Worm (Caenorhabditis elegans): Measurements from ENCODE around the gene C25E10.5.

The C25E10.5 gene

DNA sequence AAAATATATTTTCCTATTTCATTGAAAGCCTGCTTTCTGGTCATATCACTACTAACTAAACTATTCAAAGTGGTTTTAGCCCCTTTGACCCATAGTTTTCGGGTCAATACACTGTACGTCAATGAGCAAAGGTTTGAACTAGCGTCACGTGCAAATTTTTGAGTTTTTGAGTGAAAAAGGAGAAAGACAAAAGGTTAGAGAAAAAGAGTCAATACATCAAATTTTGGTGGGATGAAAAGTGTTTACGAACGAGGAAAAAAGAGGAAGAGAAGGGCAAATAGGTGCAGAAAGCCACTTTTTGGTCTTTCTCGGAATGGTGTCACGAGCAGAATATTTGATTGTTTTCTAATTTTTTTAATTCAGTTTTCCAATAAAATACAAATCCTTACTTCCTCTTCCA lies 45.5 kb downstream of the C25E10.5 start:
- TF ChIP-seq dve-1 (tag; optimal IDR thresholded peaks at IDR 0.05; ENCODE audit: insufficient read depth) (peak; percentile 15), daf-16 (GFP tag; optimal IDR thresholded peaks at IDR 0.05) (no peak), daf-16 (tag; optimal IDR thresholded peaks at IDR 0.05) (peak; percentile 59), nhr-102 (tag; optimal IDR thresholded peaks at IDR 0.05) (no peak), dmd-6 (GFP tag; IDR thresholded peaks at IDR 0.05) (peak; percentile 31), hlh-11 (tag; optimal IDR thresholded peaks at IDR 0.05) (peak; percentile 35), hlh-30 (tag; optimal IDR thresholded peaks at IDR 0.05; ENCODE audit: insufficient read depth) (peak; percentile 38), fkh-10 (GFP tag; optimal IDR thresholded peaks at IDR 0.05) (no peak), T26A8.4 (GFP tag; IDR thresholded peaks at IDR 0.05) (no peak), nhr-28 (tag; optimal IDR thresholded peaks at IDR 0.05) (peak; percentile 25), mdl-1 (tag; optimal IDR thresholded peaks at IDR 0.05) (peak in 1 of 2 experiments; percentile 32), pha-4 (GFP tag; IDR thresholded peaks at IDR 0.05) (0 out of 2 replicates have a peak, but pooled peaks have one; percentile 35), pha-4 (tag; optimal IDR thresholded peaks at IDR 0.05) (no peak), lsy-2 (tag; optimal IDR thresholded peaks at IDR 0.05) (peak in 1 of 2 experiments; percentile 25)

DNA sequence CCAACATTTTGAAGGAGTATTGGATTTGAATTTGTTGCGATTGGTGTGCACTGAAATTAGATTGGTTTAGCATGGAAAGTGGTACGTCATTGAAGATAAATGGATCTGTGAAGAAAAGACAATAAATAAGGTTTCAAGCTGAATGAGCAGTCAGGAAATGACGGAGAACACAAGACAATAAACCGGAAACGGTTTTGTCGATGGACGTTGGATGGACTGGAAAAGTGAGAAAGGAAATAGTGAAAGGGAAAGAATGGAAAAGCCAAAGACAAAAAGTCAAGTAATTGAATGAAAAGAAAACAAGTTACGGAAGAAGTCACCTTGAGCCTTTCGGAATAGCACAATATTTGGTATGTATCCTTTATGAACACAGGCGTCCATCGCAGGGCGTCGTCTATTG lies 45.9 kb downstream of the C25E10.5 start, which contains the start of gene T27E4.7:
Gene T27E4.7, minus strand, starts transcription at position 50 of the 400 bp plus-strand sequence.
- TF ChIP-seq pha-4 (GFP tag; IDR thresholded peaks at IDR 0.05) = no peak
- TF ChIP-seq pha-4 (tag; optimal IDR thresholded peaks at IDR 0.05) = no peak
- TF ChIP-seq mes-2 (tag; optimal IDR thresholded peaks at IDR 0.05; ENCODE audit: poor library complexity, severe bottlenecking) = no peak
- TF ChIP-seq zfp-3 (GFP tag; conservative IDR thresholded peaks at IDR 0.05) = no peak
- TF ChIP-seq D1046.2 (GFP tag; IDR thresholded peaks at IDR 0.05) = no peak
- TF ChIP-seq Y48G9A.11 (GFP tag; IDR thresholded peaks at IDR 0.05) = no peak
- peak; percentile 92 for TF ChIP-seq aha-1 (tag)
- TF ChIP-seq saeg-2 (GFP tag; IDR thresholded peaks at IDR 0.05) = no peak
- no peak for TF ChIP-seq daf-16 (GFP tag; optimal IDR thresholded peaks at IDR 0.05)
- TF ChIP-seq daf-16 (tag; optimal IDR thresholded peaks at IDR 0.05) = peak; percentile 4
- no peak for TF ChIP-seq Y75B8A.6 (GFP tag; IDR thresholded peaks at IDR 0.05)

DNA sequence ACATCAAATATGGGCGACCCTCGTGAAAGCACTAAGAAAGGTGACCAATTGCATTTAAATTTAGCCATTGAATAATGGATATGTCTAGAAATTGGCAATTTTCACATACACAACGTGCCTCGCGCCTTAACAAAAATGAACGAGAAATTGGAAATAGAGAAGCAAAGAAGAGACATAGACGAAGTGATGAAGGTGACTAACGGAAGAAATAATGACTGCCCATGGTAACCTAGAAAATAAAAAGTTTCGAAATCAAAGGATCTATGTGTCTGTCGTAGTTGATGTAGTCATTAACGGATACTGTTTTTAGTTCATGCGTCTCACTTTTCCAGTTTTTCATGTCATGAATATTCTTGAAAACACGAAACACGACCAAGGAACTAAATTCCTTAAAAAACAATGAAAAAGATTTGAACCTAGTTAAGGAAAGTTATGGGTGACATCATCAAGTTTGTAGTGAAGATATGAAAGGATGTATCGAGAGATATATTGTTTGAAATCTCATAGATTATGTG lies 47.8 kb downstream of the C25E10.5 start:
- TF ChIP-seq nhr-42 (GFP tag; IDR thresholded peaks at IDR 0.05) = no peak
- TF ChIP-seq saeg-2 (GFP tag; IDR thresholded peaks at IDR 0.05) = no peak
- TF ChIP-seq egl-43 (GFP tag; IDR thresholded peaks at IDR 0.05) = no peak
- no peak for TF ChIP-seq ceh-28 (tag; optimal IDR thresholded peaks at IDR 0.05)
- TF ChIP-seq unc-62 (GFP tag; optimal IDR thresholded peaks at IDR 0.05 in 1 of 2) = peak in 1 of 2 experiments; percentile 53
- TF ChIP-seq unc-62 (tag; optimal IDR thresholded peaks at IDR 0.05) = no peak
- TF ChIP-seq hif-1 (tag; optimal IDR thresholded peaks at IDR 0.05) = no peak
- TF ChIP-seq nhr-28 (tag; optimal IDR thresholded peaks at IDR 0.05) = peak; percentile 66
- no peak for TF ChIP-seq lin-39 (tag; optimal IDR thresholded peaks at IDR 0.05)

DNA sequence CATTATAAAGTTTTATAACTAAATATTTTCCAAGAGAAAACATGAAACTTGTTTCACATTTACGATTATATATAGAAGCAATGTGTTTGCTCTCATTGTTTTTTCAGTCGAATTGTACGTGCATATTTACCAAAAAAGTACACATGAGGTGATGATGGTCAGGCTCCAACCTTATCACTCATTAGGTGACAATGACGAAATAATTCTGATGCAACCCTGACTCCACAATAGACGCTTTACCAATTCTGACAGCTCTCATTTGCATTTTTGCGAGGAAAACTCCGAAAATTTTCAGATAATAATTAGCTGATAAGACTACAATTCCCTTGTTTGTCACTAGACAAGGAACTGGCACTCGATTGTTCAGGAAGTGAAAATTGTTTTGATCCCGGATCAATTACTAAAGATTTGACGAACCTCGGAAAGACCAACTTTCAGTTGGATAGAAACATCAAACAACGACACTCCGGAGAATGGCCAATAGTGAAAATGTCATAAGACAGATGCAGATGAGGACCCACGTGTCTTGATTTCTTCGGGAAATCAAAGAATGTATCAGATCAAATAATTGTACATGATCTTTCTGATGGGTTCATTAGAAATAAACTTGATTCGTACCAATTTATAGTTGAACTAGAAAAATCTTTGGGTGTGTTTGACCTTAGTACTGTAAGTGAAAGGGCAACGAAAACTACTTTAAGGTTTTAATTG lies 48.6 kb downstream of the C25E10.5 start:
- TF ChIP-seq mdl-1 (tag; optimal IDR thresholded peaks at IDR 0.05) (peak in 1 of 2 experiments; percentile 55), pqm-1 (tag; optimal IDR thresholded peaks at IDR 0.05) (peak; percentile 42), T26A8.4 (GFP tag; IDR thresholded peaks at IDR 0.05) (0 out of 2 replicates have a peak, but pooled peaks have one; percentile 37), unc-39 (tag; optimal IDR thresholded peaks at IDR 0.05) (no peak), nhr-28 (tag; optimal IDR thresholded peaks at IDR 0.05) (peak; percentile 54), nhr-11 (tag; optimal IDR thresholded peaks at IDR 0.05) (no peak), nhr-48 (tag; optimal IDR thresholded peaks at IDR 0.05) (peak; percentile 85), dve-1 (tag; optimal IDR thresholded peaks at IDR 0.05; ENCODE audit: insufficient read depth) (peak; percentile 74), hif-1 (tag; optimal IDR thresholded peaks at IDR 0.05) (peak; percentile 2 to 94), ceh-82 (tag; optimal IDR thresholded peaks at IDR 0.05) (no peak), tra-1 (GFP tag; IDR thresholded peaks at IDR 0.05) (peak; percentile 44; the same call in 1 of the 2 replicates), hlh-30 (tag; optimal IDR thresholded peaks at IDR 0.05; ENCODE audit: insufficient read depth) (peak; percentile 52), unc-62 (GFP tag; optimal IDR thresholded peaks at IDR 0.05 in 1 of 2) (peak in 1 of 2 experiments; percentile 93), unc-62 (tag; optimal IDR thresholded peaks at IDR 0.05) (no peak), hlh-11 (tag; optimal IDR thresholded peaks at IDR 0.05) (peak; percentile 89), ztf-7 (tag; optimal IDR thresholded peaks at IDR 0.05) (peak; percentile 53), nhr-76 (tag; optimal IDR thresholded peaks at IDR 0.05) (no peak), saeg-2 (GFP tag; IDR thresholded peaks at IDR 0.05) (0 out of 2 replicates have a peak, but pooled peaks have one; percentile 38), dmd-9 (GFP tag; IDR thresholded peaks at IDR 0.05) (no peak), Y48G9A.11 (GFP tag; IDR thresholded peaks at IDR 0.05) (no peak), aha-1 (tag) (peak; percentile 89), dmd-6 (GFP tag; IDR thresholded peaks at IDR 0.05) (peak; percentile 91), gei-8 (GFP tag; optimal IDR thresholded peaks at IDR 0.05) (peak; percentile 44), daf-16 (GFP tag; optimal IDR thresholded peaks at IDR 0.05) (peak in 1 of 2 experiments; percentile 60), daf-16 (tag; optimal IDR thresholded peaks at IDR 0.05) (peak; percentile 93), nhr-237 (tag; optimal IDR thresholded peaks at IDR 0.05) (no peak), daf-12 (tag; optimal IDR thresholded peaks at IDR 0.05) (no peak), mes-2 (tag; optimal IDR thresholded peaks at IDR 0.05; ENCODE audit: poor library complexity, severe bottlenecking) (peak; percentile 33), nhr-102 (tag; optimal IDR thresholded peaks at IDR 0.05) (peak; percentile 75)
